Worm (Caenorhabditis elegans): ENCODE results near the gene mai-2.

- TF ChIP-seq T20F7.1 (GFP tag; optimal IDR thresholded peaks at IDR 0.05) (no peak), ztf-11 (tag; optimal IDR thresholded peaks at IDR 0.05) (no peak), pha-4 (GFP tag; IDR thresholded peaks at IDR 0.05) (no peak), pha-4 (tag; optimal IDR thresholded peaks at IDR 0.05) (no peak), nhr-237 (tag; optimal IDR thresholded peaks at IDR 0.05) (no peak), nhr-111 (GFP tag; optimal IDR thresholded peaks at IDR 0.05) (no peak), zip-2 (tag; optimal IDR thresholded peaks at IDR 0.05) (no peak), lin-15B (tag; optimal IDR thresholded peaks at IDR 0.05) (no peak), unc-39 (tag; optimal IDR thresholded peaks at IDR 0.05) (no peak), nhr-25 (tag; optimal IDR thresholded peaks at IDR 0.05; ENCODE audit: borderline replicate concordance, insufficient read depth) (no peak)
Observed at ce11 chrIV:3354757-3355156, 31.0 kb upstream of the mai-2 start, which contains the start of gene F42A6.1.
